Fruit fly (Drosophila melanogaster) whole organism: ENCODE data around the gene CG3652.

Experiments used
- CG8478 ChIP-seq: fragments of >200 bp; optimal IDR thresholded peaks from 2 replicates; lab custom pipeline; 2018; ENCODE audit warnings: inconsistent platforms
- usp ChIP-seq: fragments of >200 bp; optimal IDR thresholded peaks from 2 replicates; lab custom pipeline; 2017; ENCODE audit warnings: missing biosample characterization, missing genetic modification characterization, mixed read lengths

DNA sequence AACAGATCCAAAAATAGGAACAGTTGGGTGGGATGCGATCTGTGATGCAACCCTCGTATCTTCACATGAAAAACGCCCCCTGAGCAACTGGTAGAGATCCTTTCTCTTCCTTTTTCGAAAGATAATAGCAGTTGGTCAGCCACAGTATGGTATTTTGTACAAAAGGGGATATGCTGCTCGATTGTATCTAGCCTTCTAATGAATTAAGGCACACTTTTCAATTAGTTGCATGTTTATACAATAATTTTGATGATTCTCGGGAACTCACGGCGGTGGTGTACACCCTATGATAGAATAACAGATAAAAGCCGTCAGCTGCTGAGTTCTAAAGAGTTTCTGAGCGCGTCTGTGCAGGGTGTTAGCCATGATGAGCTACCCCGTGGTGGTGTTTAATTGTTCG is 44.0 kb downstream of the CG3652 start:
- no peak for TF ChIP-seq CG8478 (lab: Kevin White, UChicago)
- no peak for TF ChIP-seq usp (GFP tag; lab: Kevin White, UChicago)
